Fruit fly (Drosophila melanogaster) whole organism, wandering third instar larva: Measurements from ENCODE around the gene CG7781.

ENCODE experiments used
- Hnf4 ChIP-seq: fragments of 200-800 bp; sonication (Bioruptor generic); optimal IDR thresholded peaks from 2 replicates; lab custom pipeline; 2016; ENCODE audit warnings: missing biosample characterization, mild to moderate bottlenecking, missing genetic modification characterization
- OdsH ChIP-seq: fragments of 200-800 bp; sonication (Bioruptor generic); optimal IDR thresholded peaks from 2 replicates; lab custom pipeline; 2016; ENCODE audit warnings: missing biosample characterization, mild to moderate bottlenecking, missing genetic modification characterization
- br ChIP-seq: fragments of 200-800 bp; sonication (Bioruptor generic); optimal IDR thresholded peaks from 2 replicates; lab custom pipeline; 2016; ENCODE audit warnings: missing biosample characterization, missing genetic modification characterization
- brk ChIP-seq: fragments of 200-800 bp; sonication (Bioruptor generic); optimal IDR thresholded peaks from 2 replicates; lab custom pipeline; 2016; ENCODE audit warnings: missing biosample characterization, mild to moderate bottlenecking, missing genetic modification characterization
- lola ChIP-seq: fragments of >200 bp; optimal IDR thresholded peaks from 2 replicates; lab custom pipeline; 2017; ENCODE audit warnings: missing biosample characterization, missing genetic modification characterization

DNA sequence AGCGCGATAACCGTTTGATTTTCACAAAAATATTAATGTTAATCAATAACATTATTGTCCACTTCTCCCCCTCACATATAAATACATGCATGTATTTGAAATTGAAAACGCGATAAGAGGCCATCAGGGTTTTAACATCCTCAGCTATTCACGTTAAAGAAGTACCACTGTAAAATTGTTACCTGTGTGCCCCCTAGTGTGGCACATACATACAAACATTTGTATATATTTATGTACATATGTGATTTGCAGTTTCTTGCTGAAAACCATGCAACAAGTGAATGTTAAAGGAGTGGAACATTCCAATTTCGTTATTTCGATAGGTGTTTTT, 37.7 kb upstream of the CG7781 start:
- TF ChIP-seq Hnf4 (GFP tag; lab: Kevin White, UChicago) (no peak), OdsH (GFP tag; lab: Kevin White, UChicago) (no peak), lola (GFP tag; lab: Kevin White, UChicago) (no peak), brk (no peak), br (no peak)
